Worm (Caenorhabditis elegans) whole organism, early embryonic: Measurements from ENCODE around the gene ostb-1.

Experiments used
- B0310.2 ChIP-seq: sonication (generic microtip); optimal IDR thresholded peaks from 2 replicates; lab custom pipeline; 2016; ENCODE audit warnings: mild to moderate bottlenecking, missing genetic modification characterization, missing compliant biosample characterization
- F13C5.2 ChIP-seq: sonication (generic microtip); optimal IDR thresholded peaks from 2 replicates; lab custom pipeline; 2017; ENCODE audit warnings: mild to moderate bottlenecking, missing genetic modification characterization, inconsistent platforms, missing compliant biosample characterization
- ama-1 ChIP-seq: fragments of 150-350 bp; optimal IDR thresholded peaks from 2 replicates; lab custom pipeline; 2014
- ceh-13 ChIP-seq: fragments of 200-800 bp; sonication (Bioruptor generic); optimal IDR thresholded peaks from 2 replicates; lab custom pipeline; 2018; ENCODE audit warnings: mild to moderate bottlenecking, missing genetic modification characterization, missing compliant biosample characterization
- ceh-36 ChIP-seq: sonication (generic microtip); optimal IDR thresholded peaks from 2 replicates; lab custom pipeline; 2016; ENCODE audit warnings: missing genetic modification characterization, inconsistent platforms, missing compliant biosample characterization
- ets-7 ChIP-seq: sonication (generic microtip); optimal IDR thresholded peaks from 2 replicates; lab custom pipeline; 2016; ENCODE audit warnings: missing genotype, missing genetic modification characterization, missing compliant biosample characterization
- flt-1 ChIP-seq: fragments of 200-800 bp; sonication (Bioruptor generic); IDR thresholded peaks from 2 replicates; pipeline ENCODE4 v1.3.6; 2022; ENCODE audit warnings: missing genetic modification characterization, missing compliant biosample characterization
- hmg-4 ChIP-seq: fragments of 200-800 bp; sonication (Bioruptor generic); optimal IDR thresholded peaks from 2 replicates; lab custom pipeline; 2018; ENCODE audit warnings: mild to moderate bottlenecking, missing genetic modification characterization, missing compliant biosample characterization
- hnd-1 ChIP-seq: sonication (generic microtip); optimal IDR thresholded peaks from 2 replicates; lab custom pipeline; 2016; ENCODE audit warnings: missing genetic modification characterization, missing compliant biosample characterization
- pes-1 ChIP-seq: fragments of 200-800 bp; sonication (Bioruptor generic); IDR thresholded peaks from 2 replicates; pipeline ENCODE4 v1.3.6; 2022; ENCODE audit warnings: missing genetic modification reagents, missing genetic modification characterization, missing compliant biosample characterization
- sea-1 ChIP-seq: fragments of 200-800 bp; sonication (Bioruptor generic); conservative IDR thresholded peaks from 2 replicates; pipeline ENCODE4 v1.3.6; 2022; ENCODE audit warnings: missing genetic modification characterization, missing compliant biosample characterization
- tbx-11 ChIP-seq: fragments of 200-800 bp; sonication (Bioruptor generic); IDR thresholded peaks from 2 replicates; pipeline ENCODE4 v1.3.6; 2022; ENCODE audit warnings: missing genetic modification characterization, missing compliant biosample characterization
- tra-4 ChIP-seq: sonication (generic microtip); optimal IDR thresholded peaks from 2 replicates; lab custom pipeline; 2017; ENCODE audit warnings: missing genetic modification characterization, missing compliant biosample characterization

DNA sequence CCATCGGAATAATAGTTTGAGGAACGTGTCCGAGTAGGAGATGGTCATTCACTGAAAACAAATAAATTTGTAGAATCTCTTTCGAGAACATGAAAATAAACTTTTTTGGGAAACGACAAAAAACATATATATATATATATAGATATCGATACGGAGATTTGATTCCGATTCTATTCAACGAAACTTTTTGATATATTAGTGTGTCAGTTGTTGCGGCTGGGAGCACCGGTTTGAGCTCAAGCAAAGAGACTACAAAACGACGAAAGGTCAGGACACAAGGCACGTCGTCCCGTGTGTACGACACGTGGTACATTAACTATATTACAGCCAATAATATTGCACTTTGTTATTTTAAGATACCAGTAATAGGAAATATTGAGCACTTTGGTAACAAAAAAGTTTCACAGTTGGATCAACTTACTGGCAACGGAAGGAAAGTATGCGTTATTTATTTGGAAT lies 43.3 kb downstream of the ostb-1 start, which contains the start of gene best-23:
- TF ChIP-seq flt-1 (no peak), ama-1 (lab: Kevin White, UChicago) (no peak), hmg-4 (GFP tag; lab: Kevin White, UChicago) (no peak), pes-1 (GFP tag; lab: Robert Waterston, UW) (no peak), B0310.2 (tag; lab: Kevin White, UChicago) (no peak), sea-1 (no peak), tbx-11 (GFP tag; lab: Robert Waterston, UW) (no peak), ceh-36 (tag; lab: Kevin White, UChicago) (no peak), F13C5.2 (tag; lab: Kevin White, UChicago) (no peak), ets-7 (tag; lab: Kevin White, UChicago) (no peak), ceh-13 (GFP tag; lab: Kevin White, UChicago) (no peak), hnd-1 (no peak), tra-4 (tag; lab: Kevin White, UChicago) (no peak)
